Worm (Caenorhabditis elegans) whole organism, early embryonic: ENCODE measurements around the gene cca-1.

Experiments used
- B0310.2 ChIP-seq: sonication (generic microtip); optimal IDR thresholded peaks from 2 replicates; lab custom pipeline; 2016; ENCODE audit warnings: mild to moderate bottlenecking, missing genetic modification characterization, missing compliant biosample characterization
- F13C5.2 ChIP-seq: sonication (generic microtip); optimal IDR thresholded peaks from 2 replicates; lab custom pipeline; 2017; ENCODE audit warnings: mild to moderate bottlenecking, missing genetic modification characterization, inconsistent platforms, missing compliant biosample characterization
- aly-1 ChIP-seq: sonication (generic microtip); optimal IDR thresholded peaks from 2 replicates; lab custom pipeline; 2016; ENCODE audit warnings: missing genetic modification characterization, missing compliant biosample characterization
- ama-1 ChIP-seq: fragments of 150-350 bp; optimal IDR thresholded peaks from 2 replicates; lab custom pipeline; 2014
- ceh-13 ChIP-seq: fragments of 200-800 bp; sonication (Bioruptor generic); optimal IDR thresholded peaks from 2 replicates; lab custom pipeline; 2018; ENCODE audit warnings: mild to moderate bottlenecking, missing genetic modification characterization, missing compliant biosample characterization
- ceh-36 ChIP-seq: sonication (generic microtip); optimal IDR thresholded peaks from 2 replicates; lab custom pipeline; 2016; ENCODE audit warnings: missing genetic modification characterization, inconsistent platforms, missing compliant biosample characterization
- ets-7 ChIP-seq: sonication (generic microtip); optimal IDR thresholded peaks from 2 replicates; lab custom pipeline; 2016; ENCODE audit warnings: missing genotype, missing genetic modification characterization, missing compliant biosample characterization
- flt-1 ChIP-seq: fragments of 200-800 bp; sonication (Bioruptor generic); IDR thresholded peaks from 2 replicates; pipeline ENCODE4 v1.3.6; 2022; ENCODE audit warnings: missing genetic modification characterization, missing compliant biosample characterization
- hmbx-1 ChIP-seq: sonication (generic microtip); optimal IDR thresholded peaks from 2 replicates; lab custom pipeline; 2016; ENCODE audit warnings: mild to moderate bottlenecking, missing genetic modification characterization, missing compliant biosample characterization
- hmg-4 ChIP-seq: fragments of 200-800 bp; sonication (Bioruptor generic); optimal IDR thresholded peaks from 2 replicates; lab custom pipeline; 2018; ENCODE audit warnings: mild to moderate bottlenecking, missing genetic modification characterization, missing compliant biosample characterization
- hnd-1 ChIP-seq: sonication (generic microtip); optimal IDR thresholded peaks from 2 replicates; lab custom pipeline; 2016; ENCODE audit warnings: missing genetic modification characterization, missing compliant biosample characterization
- pes-1 ChIP-seq: fragments of 200-800 bp; sonication (Bioruptor generic); IDR thresholded peaks from 2 replicates; pipeline ENCODE4 v1.3.6; 2022; ENCODE audit warnings: missing genetic modification reagents, missing genetic modification characterization, missing compliant biosample characterization
- scrt-1 ChIP-seq: fragments of 200-800 bp; sonication (Bioruptor generic); IDR thresholded peaks from 2 replicates; pipeline ENCODE4 v1.3.6; 2022; ENCODE audit warnings: missing genetic modification characterization, missing compliant biosample characterization
- sea-1 ChIP-seq: fragments of 200-800 bp; sonication (Bioruptor generic); conservative IDR thresholded peaks from 2 replicates; pipeline ENCODE4 v1.3.6; 2022; ENCODE audit warnings: missing genetic modification characterization, missing compliant biosample characterization
- tbx-11 ChIP-seq: fragments of 200-800 bp; sonication (Bioruptor generic); IDR thresholded peaks from 2 replicates; pipeline ENCODE4 v1.3.6; 2022; ENCODE audit warnings: missing genetic modification characterization, missing compliant biosample characterization
- tbx-37 ChIP-seq: fragments of 200-800 bp; sonication (Bioruptor generic); conservative IDR thresholded peaks from 2 replicates; pipeline ENCODE4 v1.3.6; 2022; ENCODE audit warnings: missing genetic modification reagents, missing genetic modification characterization, missing compliant biosample characterization
- tra-4 ChIP-seq: sonication (generic microtip); optimal IDR thresholded peaks from 2 replicates; lab custom pipeline; 2017; ENCODE audit warnings: missing genetic modification characterization, missing compliant biosample characterization

cca-1 gene

ce11 chrX:7875854-7876253 lies at the start of gene cca-1:
Gene cca-1 (minus strand): TSS chrX:7875954.
- TF ChIP-seq flt-1, result no peak
- TF ChIP-seq hmg-4 (GFP tag; lab: Kevin White, UChicago), result no peak
- TF ChIP-seq ceh-36, result no peak

ce11 chrX:7925134-7925533 lies 49.4 kb upstream of the cca-1 start, which contains the start of gene zig-4:
Gene zig-4 (plus strand): TSS chrX:7925434.
- TF ChIP-seq hmg-4 (GFP tag; lab: Kevin White, UChicago), result no peak
- no peak for TF ChIP-seq hnd-1 (tag; lab: Kevin White, UChicago)
- TF ChIP-seq tbx-11 (GFP tag; lab: Robert Waterston, UW), result no peak
- no peak for TF ChIP-seq scrt-1
- no peak for TF ChIP-seq flt-1
- TF ChIP-seq hmbx-1 (tag; lab: Kevin White, UChicago), result no peak
- TF ChIP-seq tbx-37 (GFP tag; lab: Robert Waterston, UW), result no peak
- TF ChIP-seq aly-1 (tag; lab: Kevin White, UChicago), result no peak
- no peak for TF ChIP-seq ets-7 (tag; lab: Kevin White, UChicago)
- TF ChIP-seq ceh-13, result no peak
- TF ChIP-seq F13C5.2 (tag; lab: Kevin White, UChicago), result no peak
- TF ChIP-seq sea-1 (GFP tag; lab: Robert Waterston, UW), result no peak
- no peak for TF ChIP-seq B0310.2 (tag; lab: Kevin White, UChicago)
- no peak for TF ChIP-seq pes-1
- TF ChIP-seq tra-4, result no peak
- no peak for TF ChIP-seq ama-1 (lab: Kevin White, UChicago)
- TF ChIP-seq ceh-36, result no peak

- TF ChIP-seq hmg-4 (GFP tag; lab: Kevin White, UChicago) (no peak), scrt-1 (no peak), ceh-36 (no peak), hnd-1 (tag; lab: Kevin White, UChicago) (no peak), ama-1 (lab: Kevin White, UChicago) (no peak), flt-1 (no peak), ets-7 (tag; lab: Kevin White, UChicago) (no peak), tbx-37 (GFP tag; lab: Robert Waterston, UW) (no peak), ceh-13 (no peak), pes-1 (no peak), B0310.2 (tag; lab: Kevin White, UChicago) (no peak), tbx-11 (GFP tag; lab: Robert Waterston, UW) (no peak)
Observed at ce11 chrX:7921130-7921529, 45.4 kb upstream of the cca-1 start.

ce11 chrX:7916076-7916475 lies 40.3 kb upstream of the cca-1 start:
- TF ChIP-seq tbx-37 (GFP tag; lab: Robert Waterston, UW) (no peak), pes-1 (no peak), hmbx-1 (tag; lab: Kevin White, UChicago) (no peak), ceh-13 (no peak), ets-7 (tag; lab: Kevin White, UChicago) (no peak), tra-4 (no peak), B0310.2 (tag; lab: Kevin White, UChicago) (no peak)

- no peak for TF ChIP-seq B0310.2 (tag; lab: Kevin White, UChicago)
- no peak for TF ChIP-seq hnd-1 (tag; lab: Kevin White, UChicago)
- no peak for TF ChIP-seq hmbx-1 (tag; lab: Kevin White, UChicago)
- TF ChIP-seq sea-1 (GFP tag; lab: Robert Waterston, UW), result no peak
- no peak for TF ChIP-seq tra-4
- TF ChIP-seq ama-1 (lab: Kevin White, UChicago), result no peak
- no peak for TF ChIP-seq tbx-11 (GFP tag; lab: Robert Waterston, UW)
- no peak for TF ChIP-seq hmg-4 (GFP tag; lab: Kevin White, UChicago)
Observed at ce11 chrX:7915616-7916015, 39.9 kb upstream of the cca-1 start.

- no peak for TF ChIP-seq ceh-13
- TF ChIP-seq aly-1 (tag; lab: Kevin White, UChicago), result no peak
- no peak for TF ChIP-seq ceh-36
- TF ChIP-seq tbx-37 (GFP tag; lab: Robert Waterston, UW), result no peak
- no peak for TF ChIP-seq ama-1 (lab: Kevin White, UChicago)
- no peak for TF ChIP-seq hmg-4 (GFP tag; lab: Kevin White, UChicago)
- TF ChIP-seq flt-1, result no peak
- no peak for TF ChIP-seq tra-4
- TF ChIP-seq sea-1 (GFP tag; lab: Robert Waterston, UW), result no peak
- no peak for TF ChIP-seq hnd-1 (tag; lab: Kevin White, UChicago)
- TF ChIP-seq hmbx-1 (tag; lab: Kevin White, UChicago), result no peak
- TF ChIP-seq pes-1, result no peak
- no peak for TF ChIP-seq scrt-1
- no peak for TF ChIP-seq ets-7 (tag; lab: Kevin White, UChicago)
- TF ChIP-seq B0310.2 (tag; lab: Kevin White, UChicago), result no peak
- TF ChIP-seq F13C5.2 (tag; lab: Kevin White, UChicago), result no peak
- no peak for TF ChIP-seq tbx-11 (GFP tag; lab: Robert Waterston, UW)
Observed at ce11 chrX:7913830-7914229, 38.1 kb upstream of the cca-1 start, which contains the start of gene C39D10.7. Gene C39D10.7 (minus strand): TSS chrX:7913930.

ce11 chrX:7906430-7907014 lies 30.8 kb upstream of the cca-1 start, which contains the start of gene C39D10.1:
Gene C39D10.1 (plus strand): TSS chrX:7906964.
- TF ChIP-seq tbx-11 (GFP tag; lab: Robert Waterston, UW) (no peak), scrt-1 (no peak), tra-4 (no peak), ceh-13 (no peak), hmbx-1 (tag; lab: Kevin White, UChicago) (no peak), pes-1 (no peak), hmg-4 (GFP tag; lab: Kevin White, UChicago) (no peak), sea-1 (GFP tag; lab: Robert Waterston, UW) (no peak), flt-1 (no peak)

- TF ChIP-seq aly-1 (tag; lab: Kevin White, UChicago) (no peak), B0310.2 (tag; lab: Kevin White, UChicago) (no peak), ama-1 (lab: Kevin White, UChicago) (no peak), ceh-13 (no peak), tbx-11 (GFP tag; lab: Robert Waterston, UW) (no peak), hnd-1 (tag; lab: Kevin White, UChicago) (no peak), ceh-36 (no peak)
Observed at ce11 chrX:7902976-7903375, 27.2 kb upstream of the cca-1 start, which contains the start of gene C39D10.11. Gene C39D10.11 (plus strand): TSS chrX:7903276.
